Fruit fly (Drosophila melanogaster): ENCODE measurements around the gene Rac1.

- TF ChIP-seq Rel (GFP tag; optimal IDR thresholded peaks at IDR 0.05) (no peak), Rel (tag; optimal IDR thresholded peaks at IDR 0.05) (no peak), sv (GFP tag; optimal IDR thresholded peaks at IDR 0.05) (no peak), dmrt93B (GFP tag; optimal IDR thresholded peaks at IDR 0.05) (no peak), lola (GFP tag; optimal IDR thresholded peaks at IDR 0.05) (no peak), h (GFP tag; optimal IDR thresholded peaks at IDR 0.05) (no peak), usp (GFP tag; optimal IDR thresholded peaks at IDR 0.05) (no peak), Myc (optimal IDR thresholded peaks at IDR 0.05) (no peak)
Measured at dm6 chr3L:1346956-1347587, 44.6 kb upstream of the Rac1 start.

Data from whole organism, wandering third instar larva.